Fruit fly (Drosophila melanogaster) whole organism, embryonic: Measurements from ENCODE around the gene CG14196.
A peak's percentile ranks its signal among the peaks of the same experiment; 100 is the strongest.

Experiments
- Abd-B ChIP-seq: fragments of 200-800 bp; sonication (Bioruptor generic); optimal IDR thresholded peaks from 2 replicates; lab custom pipeline; 2018; ENCODE audit warnings: missing biosample characterization, mild to moderate bottlenecking, missing genetic modification characterization, moderate library complexity
- Antp ChIP-seq: fragments of 200-800 bp; sonication (Bioruptor generic); optimal IDR thresholded peaks from 3 replicates; lab custom pipeline; 2016; ENCODE audit warnings: missing biosample characterization, missing genetic modification characterization
- CG10321 ChIP-seq: fragments of 200-800 bp; sonication (Bioruptor generic); IDR thresholded peaks from 2 replicates; pipeline ENCODE4 v1.3.6; 2022; ENCODE audit warnings: missing biosample characterization, missing genetic modification characterization
- CG10462 ChIP-seq: fragments of 200-800 bp; sonication (Bioruptor generic); optimal IDR thresholded peaks from 2 replicates; lab custom pipeline; 2016; ENCODE audit warnings: missing biosample characterization, missing genetic modification characterization
- CG11456 ChIP-seq: fragments of 200-800 bp; sonication (Bioruptor generic); IDR thresholded peaks from 3 replicates; pipeline ENCODE4 v1.3.6; 2022; ENCODE audit warnings: missing biosample characterization, missing genetic modification characterization
- CG12155 ChIP-seq: fragments of 200-800 bp; sonication (Bioruptor generic); optimal IDR thresholded peaks from 3 replicates; lab custom pipeline; 2016; ENCODE audit warnings: missing biosample characterization, missing genetic modification characterization
- CG12659 ChIP-seq: fragments of 200-800 bp; sonication (Bioruptor generic); optimal IDR thresholded peaks from 3 replicates; lab custom pipeline; 2017; ENCODE audit warnings: mild to moderate bottlenecking, missing biosample characterization, missing genetic modification reagents, missing genetic modification characterization
- CG13287 ChIP-seq: fragments of 200-800 bp; sonication (Bioruptor generic); IDR thresholded peaks from 2 replicates; pipeline ENCODE4 v1.3.6; 2022; ENCODE audit warnings: missing biosample characterization, missing genetic modification characterization; ENCODE audit not compliant: partially characterized antibody
- CG14710 ChIP-seq: fragments of 200-800 bp; sonication (Bioruptor generic); optimal IDR thresholded peaks from 3 replicates; lab custom pipeline; 2019; ENCODE audit warnings: missing biosample characterization, mild to moderate bottlenecking, missing genetic modification characterization, moderate library complexity
- CG17361 ChIP-seq: fragments of 200-800 bp; sonication (Bioruptor generic); IDR thresholded peaks from 3 replicates; pipeline ENCODE4 v1.3.6; 2022; ENCODE audit warnings: missing biosample characterization, missing genetic modification characterization
- CG17568 ChIP-seq: fragments of 200-800 bp; sonication (Bioruptor generic); optimal IDR thresholded peaks from 2 replicates; lab custom pipeline; 2018; ENCODE audit warnings: missing biosample characterization, mild to moderate bottlenecking, missing genetic modification characterization, moderate library complexity
- CG17912 ChIP-seq: fragments of 200-800 bp; sonication (Bioruptor generic); optimal IDR thresholded peaks from 2 replicates; lab custom pipeline; 2018; ENCODE audit warnings: missing biosample characterization, mild to moderate bottlenecking, missing genetic modification characterization
- CG18599 ChIP-seq: fragments of 200-800 bp; sonication (Bioruptor generic); optimal IDR thresholded peaks from 3 replicates; lab custom pipeline; 2017; ENCODE audit warnings: missing biosample characterization, missing genetic modification characterization, mild to moderate bottlenecking, moderate library complexity, missing genetic modification reagents
- CG30020 ChIP-seq: fragments of 200-800 bp; optimal IDR thresholded peaks from 2 replicates; lab custom pipeline; 2019; ENCODE audit warnings: missing biosample characterization, mild to moderate bottlenecking, missing genetic modification characterization, moderate library complexity
- CG33213 ChIP-seq: fragments of 200-800 bp; sonication (Bioruptor generic); optimal IDR thresholded peaks from 3 replicates; lab custom pipeline; 2016; ENCODE audit warnings: missing biosample characterization, missing genetic modification characterization
- CG34224 ChIP-seq: fragments of 200-800 bp; sonication (Bioruptor generic); IDR thresholded peaks from 3 replicates; pipeline ENCODE4 v1.3.6; 2022; ENCODE audit warnings: missing biosample characterization, missing genetic modification characterization; ENCODE audit not compliant: partially characterized antibody
- CG3995 ChIP-seq: fragments of 200-800 bp; sonication (Bioruptor generic); optimal IDR thresholded peaks from 3 replicates; lab custom pipeline; 2016; ENCODE audit warnings: missing biosample characterization, missing genetic modification characterization
- CG6254 ChIP-seq: fragments of 200-800 bp; sonication (Bioruptor generic); optimal IDR thresholded peaks from 3 replicates; lab custom pipeline; 2017; ENCODE audit warnings: mild to moderate bottlenecking, missing biosample characterization, missing genetic modification reagents, missing genetic modification characterization
- CG6791 ChIP-seq: fragments of 200-800 bp; sonication (Bioruptor generic); IDR thresholded peaks from 3 replicates; pipeline ENCODE4 v1.3.6; 2022; ENCODE audit warnings: missing biosample characterization, missing genetic modification characterization; ENCODE audit not compliant: partially characterized antibody
- CG8359 ChIP-seq: fragments of 200-800 bp; sonication (Bioruptor generic); optimal IDR thresholded peaks from 2 replicates; lab custom pipeline; 2017; ENCODE audit warnings: missing biosample characterization, mild to moderate bottlenecking, missing genetic modification characterization, borderline replicate concordance
- CG8944 ChIP-seq: fragments of 200-800 bp; sonication (Bioruptor generic); optimal IDR thresholded peaks from 3 replicates; lab custom pipeline; 2016; ENCODE audit warnings: missing biosample characterization, missing genetic modification characterization
- CTCF ChIP-seq: fragments of 200-800 bp; sonication (Bioruptor generic); optimal IDR thresholded peaks from 2 replicates; lab custom pipeline; 2017; ENCODE audit warnings: missing biosample characterization, mild to moderate bottlenecking, missing genetic modification characterization, moderate library complexity
- Dll ChIP-seq: fragments of 200-800 bp; sonication (Bioruptor generic); IDR thresholded peaks from 4 replicates; pipeline ENCODE4 v1.3.6; 2022; ENCODE audit warnings: missing biosample characterization, missing genetic modification characterization; ENCODE audit not compliant: partially characterized antibody
- E2f1 ChIP-seq: fragments of 200-800 bp; sonication (Bioruptor generic); IDR thresholded peaks from 2 replicates; pipeline ENCODE4 v1.3.6; 2022; ENCODE audit warnings: missing biosample characterization, missing genetic modification characterization
- Eip74EF ChIP-seq, 2 experiments: fragments of 200-800 bp in 1 of 2; fragments of >200 bp in 1 of 2; sonication (Bioruptor generic) in 1 of 2; optimal IDR thresholded peaks; 2 replicates each; lab custom pipeline; 2017 to 2019; ENCODE audit warnings: missing biosample characterization in 2 of 2, missing genetic modification characterization in 2 of 2, mild to moderate bottlenecking in 1 of 2, moderate library complexity in 1 of 2
- Mad ChIP-seq: fragments of 200-800 bp; sonication (Bioruptor generic); optimal IDR thresholded peaks from 2 replicates; lab custom pipeline; 2016; ENCODE audit warnings: missing biosample characterization, missing genetic modification characterization
- Max ChIP-seq: fragments of 200-800 bp; sonication (Bioruptor generic); optimal IDR thresholded peaks from 2 replicates; lab custom pipeline; 2016; ENCODE audit warnings: missing biosample characterization, mild to moderate bottlenecking, missing genetic modification characterization
- NC2β ChIP-seq: fragments of 200-800 bp; sonication (Bioruptor generic); optimal IDR thresholded peaks from 2 replicates; lab custom pipeline; 2016; ENCODE audit warnings: missing biosample characterization, missing genetic modification characterization
- NFAT ChIP-seq: fragments of 200-800 bp; sonication (Bioruptor generic); IDR thresholded peaks from 2 replicates; pipeline ENCODE4 v1.3.6; 2022; ENCODE audit warnings: missing biosample characterization, missing genetic modification characterization
- Neu2 ChIP-seq: fragments of 200-800 bp; sonication (Bioruptor generic); optimal IDR thresholded peaks from 3 replicates; lab custom pipeline; 2016; ENCODE audit warnings: missing biosample characterization, missing genetic modification characterization, borderline replicate concordance
- Nf-YA ChIP-seq: fragments of 200-800 bp; sonication (Bioruptor generic); IDR thresholded peaks from 2 replicates; pipeline ENCODE4 v1.3.6; 2022; ENCODE audit warnings: missing biosample characterization, missing genetic modification characterization
- Pdp1 ChIP-seq, 2 experiments: fragments of 200-800 bp; sonication (Bioruptor generic); optimal IDR thresholded peaks; 3 replicates each; lab custom pipeline; 2016; ENCODE audit warnings: missing biosample characterization in 2 of 2, missing genetic modification characterization in 2 of 2, mild to moderate bottlenecking in 1 of 2, moderate library complexity in 1 of 2
- Scr ChIP-seq: fragments of 200-800 bp; sonication (Bioruptor generic); IDR thresholded peaks from 2 replicates; pipeline ENCODE4 v1.3.6; 2022; ENCODE audit warnings: missing biosample characterization, missing genetic modification characterization; ENCODE audit not compliant: partially characterized antibody
- Sin3A ChIP-seq: fragments of >200 bp; optimal IDR thresholded peaks from 2 replicates; lab custom pipeline; 2018
- amos ChIP-seq: fragments of 200-800 bp; sonication (Bioruptor generic); IDR thresholded peaks from 2 replicates; pipeline ENCODE4 v1.3.6; 2022; ENCODE audit warnings: missing biosample characterization, missing genetic modification characterization; ENCODE audit not compliant: partially characterized antibody
- bcd ChIP-seq: fragments of 200-800 bp; sonication (Bioruptor generic); optimal IDR thresholded peaks from 2 replicates; lab custom pipeline; 2017; ENCODE audit warnings: missing biosample characterization, mild to moderate bottlenecking, missing genetic modification characterization
- cad ChIP-seq: fragments of >200 bp; optimal IDR thresholded peaks from 2 replicates; lab custom pipeline; 2017; ENCODE audit warnings: missing biosample characterization, missing genetic modification characterization
- chif ChIP-seq, 2 experiments: fragments of 200-800 bp; sonication (Bioruptor generic); optimal IDR thresholded peaks; 3 replicates each; lab custom pipeline; 2016; ENCODE audit warnings: missing biosample characterization in 2 of 2, missing genetic modification characterization in 2 of 2
- ci ChIP-seq: fragments of 200-800 bp; sonication (Bioruptor generic); IDR thresholded peaks from 3 replicates; pipeline ENCODE4 v1.3.6; 2022; ENCODE audit warnings: missing biosample characterization, missing genetic modification characterization
- eve ChIP-seq, 2 experiments: fragments of >200 bp; optimal IDR thresholded peaks; 2 replicates each; lab custom pipeline; 2017; ENCODE audit warnings: missing biosample characterization in 2 of 2, missing genetic modification characterization in 2 of 2
- insv ChIP-seq, 2 experiments: fragments of 200-800 bp; sonication (Bioruptor generic); optimal IDR thresholded peaks; 3 replicates each; lab custom pipeline; 2016 to 2018; ENCODE audit warnings: missing biosample characterization in 2 of 2, missing genetic modification characterization in 2 of 2
- inv ChIP-seq: fragments of 200-800 bp; sonication (Bioruptor generic); IDR thresholded peaks from 2 replicates; pipeline ENCODE4 v1.3.6; 2022; ENCODE audit warnings: missing biosample characterization, missing genetic modification characterization; ENCODE audit not compliant: partially characterized antibody
- knrl ChIP-seq: fragments of 200-800 bp; sonication (Bioruptor generic); IDR thresholded peaks from 3 replicates; pipeline ENCODE4 v1.3.6; 2022; ENCODE audit warnings: missing biosample characterization, missing genetic modification characterization; ENCODE audit not compliant: partially characterized antibody
- luna ChIP-seq: fragments of 200-800 bp; sonication (Bioruptor generic); optimal IDR thresholded peaks from 2 replicates; lab custom pipeline; 2016; ENCODE audit warnings: missing biosample characterization, missing genetic modification characterization
- pzg ChIP-seq: fragments of 200-800 bp; sonication (Bioruptor generic); optimal IDR thresholded peaks from 3 replicates; lab custom pipeline; 2018; ENCODE audit warnings: missing biosample characterization, mild to moderate bottlenecking, missing genetic modification characterization, moderate library complexity
- sens ChIP-seq: fragments of 200-800 bp; sonication (Bioruptor generic); peaks from one replicate; lab custom pipeline; 2016; ENCODE audit warnings: missing biosample characterization, missing genetic modification characterization
- sug ChIP-seq: fragments of 200-800 bp; optimal IDR thresholded peaks from 2 replicates; lab custom pipeline; 2019; ENCODE audit warnings: missing biosample characterization, mild to moderate bottlenecking, missing genetic modification characterization, moderate library complexity
- unpg ChIP-seq: fragments of 200-800 bp; sonication (Bioruptor generic); optimal IDR thresholded peaks from 3 replicates; lab custom pipeline; 2018; ENCODE audit warnings: missing biosample characterization, mild to moderate bottlenecking, missing genetic modification characterization, moderate library complexity
- wor ChIP-seq: fragments of 200-800 bp; sonication (Bioruptor generic); IDR thresholded peaks from 2 replicates; pipeline ENCODE4 v1.3.6; 2022; ENCODE audit warnings: missing biosample characterization, missing genetic modification characterization
- zen ChIP-seq: fragments of 200-800 bp; sonication (Bioruptor generic); optimal IDR thresholded peaks from 3 replicates; lab custom pipeline; 2018; ENCODE audit warnings: missing biosample characterization, mild to moderate bottlenecking, missing genetic modification characterization, moderate library complexity

The CG14196 gene

dm6 chrX:19208014-19208413, 33.6 kb downstream of the CG14196 start, which contains the start of gene Ulp1 (continued):
- peak in 1 of 2 experiments; percentile 47 for TF ChIP-seq insv (GFP tag; optimal IDR thresholded peaks at IDR 0.05; lab: Kevin White, UChicago)
- no peak for TF ChIP-seq wor (GFP tag; lab: Robert Waterston, UW)
- TF ChIP-seq Mad = peak; percentile 21
- TF ChIP-seq NFAT (GFP tag; lab: Robert Waterston, UW) = no peak
- peak; percentile 55 for TF ChIP-seq Neu2 (GFP tag; lab: Kevin White, UChicago)
- TF ChIP-seq Nf-YA (GFP tag; lab: Robert Waterston, UW) = no peak
- TF ChIP-seq E2f1 (GFP tag; lab: Robert Waterston, UW) = no peak
- TF ChIP-seq Pdp1 (GFP tag; optimal IDR thresholded peaks at IDR 0.05; lab: Kevin White, UChicago) = peak in 1 of 2 experiments; percentile 47
- TF ChIP-seq CG33213 (GFP tag; lab: Kevin White, UChicago) = peak; percentile 74
- TF ChIP-seq CG13287 (GFP tag; lab: Robert Waterston, UW) = peak; percentile 57
- TF ChIP-seq chif (GFP tag; optimal IDR thresholded peaks at IDR 0.05; lab: Kevin White, UChicago) = peak in 1 of 2 experiments; percentile 48
- TF ChIP-seq CG10321 (GFP tag; lab: Robert Waterston, UW) = no peak
- peak; percentile 54; the same call in 2 of the 3 replicates for TF ChIP-seq knrl (GFP tag; lab: Robert Waterston, UW)
- no peak for TF ChIP-seq CG6254 (GFP tag; lab: Kevin White, UChicago)
- TF ChIP-seq CG8944 = peak; percentile 28
- peak; percentile 17; the same call in 1 of the 3 replicates for TF ChIP-seq CG34224 (GFP tag; lab: Robert Waterston, UW)
- TF ChIP-seq CG17361 (GFP tag; lab: Robert Waterston, UW) = peak; percentile 17; the same call in 1 of the 3 replicates
- TF ChIP-seq CG17912 (GFP tag; lab: Kevin White, UChicago) = peak; percentile 34
- TF ChIP-seq CG11456 (GFP tag; lab: Robert Waterston, UW) = 0 out of 3 replicates have a peak, but pooled peaks have one; percentile 59
- peak; percentile 89 for TF ChIP-seq Abd-B (GFP tag; lab: Kevin White, UChicago)
- peak; percentile 69 for TF ChIP-seq CG14710
- TF ChIP-seq pzg = peak; percentile 91
- no peak for TF ChIP-seq CG18599 (GFP tag; lab: Kevin White, UChicago)
- TF ChIP-seq unpg (GFP tag; lab: Kevin White, UChicago) = no peak
- TF ChIP-seq ci = 0 out of 3 replicates have a peak, but pooled peaks have one; percentile 32
- peak; percentile 84 for TF ChIP-seq CTCF
- TF ChIP-seq cad (GFP tag; lab: Kevin White, UChicago) = no peak
- no peak for TF ChIP-seq CG8359 (GFP tag; lab: Kevin White, UChicago)
- TF ChIP-seq CG3995 (GFP tag; lab: Kevin White, UChicago) = peak; percentile 76
- TF ChIP-seq inv (GFP tag; lab: Robert Waterston, UW) = peak; percentile 9; the same call in 1 of the 2 replicates
- peak; percentile 57 for TF ChIP-seq CG10462 (GFP tag; lab: Kevin White, UChicago)
- no peak for TF ChIP-seq eve (GFP tag; optimal IDR thresholded peaks at IDR 0.05; lab: Kevin White, UChicago)
- peak; percentile 69 for TF ChIP-seq CG12659 (GFP tag; lab: Kevin White, UChicago)
- TF ChIP-seq Scr (GFP tag; lab: Robert Waterston, UW) = peak; percentile 39
- TF ChIP-seq zen (tag; lab: Kevin White, UChicago) = peak; percentile 87
- TF ChIP-seq sens = peak; percentile 71
- no peak for TF ChIP-seq CG17568 (GFP tag; lab: Kevin White, UChicago)
- TF ChIP-seq CG30020 (tag; lab: Kevin White, UChicago) = peak; percentile 40
- no peak for TF ChIP-seq Max (GFP tag; lab: Kevin White, UChicago)
- peak; percentile 10 for TF ChIP-seq luna (GFP tag; lab: Kevin White, UChicago)
- peak; percentile 3 for TF ChIP-seq CG12155 (GFP tag; lab: Kevin White, UChicago)
- TF ChIP-seq CG6791 (GFP tag; lab: Robert Waterston, UW) = peak; percentile 71
- TF ChIP-seq Eip74EF (GFP tag; optimal IDR thresholded peaks at IDR 0.05; lab: Kevin White, UChicago) = no peak
- TF ChIP-seq Dll (GFP tag; lab: Robert Waterston, UW) = peak; percentile 43; the same call in 2 of the 4 replicates
- peak; percentile 58 for TF ChIP-seq amos (GFP tag; lab: Robert Waterston, UW)
- TF ChIP-seq sug (tag; lab: Kevin White, UChicago) = peak; percentile 30
- peak; percentile 38 for TF ChIP-seq Antp (GFP tag; lab: Kevin White, UChicago)
- TF ChIP-seq NC2β (GFP tag; lab: Kevin White, UChicago) = peak; percentile 2
- TF ChIP-seq Sin3A = peak; percentile 31
- TF ChIP-seq bcd (GFP tag; lab: Kevin White, UChicago) = peak; percentile 30
